Worm (Caenorhabditis elegans) whole organism, midembryonic: ENCODE measurements around the gene pho-13.

Experiments
- T22C8.4 ChIP-seq: fragments of 200-800 bp; sonication (Bioruptor generic); IDR thresholded peaks from 2 replicates; pipeline ENCODE4 v1.3.6; 2022; ENCODE audit warnings: missing genetic modification characterization, missing compliant biosample characterization
- ref-1 ChIP-seq: fragments of 200-800 bp; sonication (Bioruptor generic); conservative IDR thresholded peaks from 2 replicates; pipeline ENCODE4 v1.3.6; 2022; ENCODE audit warnings: missing genetic modification reagents, missing genetic modification characterization, missing compliant biosample characterization

DNA sequence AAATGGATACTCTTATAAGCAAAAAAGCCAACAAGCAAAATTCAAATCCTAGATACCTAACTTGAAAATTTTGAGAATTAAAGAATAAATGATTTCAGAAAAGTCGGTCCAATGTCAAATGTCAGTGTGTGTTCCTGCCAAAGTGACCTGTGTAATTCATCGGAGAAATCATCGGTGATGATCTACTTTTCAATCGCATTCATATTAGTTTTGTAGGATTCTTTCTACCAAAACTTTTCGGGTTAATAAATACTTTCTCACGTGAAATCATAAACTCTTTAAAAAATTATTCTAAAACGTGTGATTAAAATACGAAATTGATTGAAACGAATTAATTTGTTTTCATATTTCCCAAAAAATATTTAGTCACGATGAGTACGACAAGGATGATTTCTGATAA is 32.2 kb upstream of the pho-13 start, which contains the start of gene F46C5.7:
- TF ChIP-seq T22C8.4 (GFP tag; lab: Robert Waterston, UW) (no peak), ref-1 (GFP tag; lab: Robert Waterston, UW) (no peak)
